Worm (Caenorhabditis elegans): Measurements from ENCODE around the gene pqn-75.

- TF ChIP-seq lin-13 (GFP tag; optimal IDR thresholded peaks at IDR 0.05) (no peak), mdt-29 (GFP tag; IDR thresholded peaks at IDR 0.05) (no peak), skn-1 (tag; optimal IDR thresholded peaks at IDR 0.05) (no peak), nhr-77 (tag; optimal IDR thresholded peaks at IDR 0.05) (no peak)
These were observed 1.3 kb upstream of the pqn-75 start for ce11 chrIV:4070810-4071209.

All from whole organism, L4 larva.